Worm (Caenorhabditis elegans) whole organism, late embryonic: ENCODE results near the gene degl-1.
A peak's percentile ranks its signal among the peaks of the same experiment; 100 is the strongest.
"Not testable (repeated sequence)": the region's sequence is repeated elsewhere in the genome, so short reads cannot be mapped to it uniquely, and the experiment has no call there.

Experiments used
- C08G9.2 ChIP-seq: sonication (generic microtip); optimal IDR thresholded peaks from 2 replicates; lab custom pipeline; 2016; ENCODE audit warnings: mild to moderate bottlenecking, missing genetic modification characterization, moderate library complexity, missing compliant biosample characterization
- F13H6.1 ChIP-seq: sonication (generic microtip); optimal IDR thresholded peaks from 2 replicates; lab custom pipeline; 2016; ENCODE audit warnings: missing genetic modification characterization, missing compliant biosample characterization
- K09A11.1 ChIP-seq: sonication (generic microtip); optimal IDR thresholded peaks from 2 replicates; lab custom pipeline; 2017; ENCODE audit warnings: antibody characterized with exemption, mild to moderate bottlenecking, missing genetic modification characterization, missing compliant biosample characterization; ENCODE audit not compliant: insufficient read depth
- Y22D7AL.16 ChIP-seq: sonication (generic microtip); optimal IDR thresholded peaks from 2 replicates; lab custom pipeline; 2016; ENCODE audit warnings: missing genetic modification characterization, missing compliant biosample characterization
- ahr-1 ChIP-seq: sonication (generic microtip); optimal IDR thresholded peaks from 2 replicates; lab custom pipeline; 2016; ENCODE audit warnings: missing genetic modification characterization, missing compliant biosample characterization
- ama-1 ChIP-seq: fragments of 150-350 bp; optimal IDR thresholded peaks from 2 replicates; lab custom pipeline; 2014
- ceh-14 ChIP-seq: sonication (generic microtip); optimal IDR thresholded peaks from 2 replicates; lab custom pipeline; 2016; ENCODE audit warnings: missing genotype, missing genetic modification characterization, missing compliant biosample characterization
- ceh-19 ChIP-seq: fragments of 200-800 bp; sonication (Bioruptor generic); optimal IDR thresholded peaks from 2 replicates; lab custom pipeline; 2018; ENCODE audit warnings: mild to moderate bottlenecking, missing genetic modification characterization, missing compliant biosample characterization
- ceh-2 ChIP-seq: sonication (generic microtip); optimal IDR thresholded peaks from 2 replicates; lab custom pipeline; 2016; ENCODE audit warnings: missing genotype, missing genetic modification characterization, missing compliant biosample characterization
- ceh-31 ChIP-seq: sonication (generic microtip); optimal IDR thresholded peaks from 2 replicates; lab custom pipeline; 2016; ENCODE audit warnings: missing genetic modification characterization, missing compliant biosample characterization
- ceh-34 ChIP-seq: sonication (generic microtip); optimal IDR thresholded peaks from 2 replicates; lab custom pipeline; 2016; ENCODE audit warnings: mild to moderate bottlenecking, missing genetic modification characterization, missing compliant biosample characterization
- ceh-48 ChIP-seq: sonication (generic microtip); optimal IDR thresholded peaks from 2 replicates; lab custom pipeline; 2016; ENCODE audit warnings: missing genetic modification characterization, inconsistent platforms, missing compliant biosample characterization
- ceh-6 ChIP-seq: fragments of 200-800 bp; sonication (Bioruptor generic); optimal IDR thresholded peaks from 2 replicates; lab custom pipeline; 2018; ENCODE audit warnings: mild to moderate bottlenecking, missing genetic modification characterization, missing compliant biosample characterization
- ceh-9 ChIP-seq: sonication (generic microtip); optimal IDR thresholded peaks from 2 replicates; lab custom pipeline; 2016; ENCODE audit warnings: mild to moderate bottlenecking, missing genetic modification characterization, inconsistent platforms, missing compliant biosample characterization
- che-1 ChIP-seq: sonication (generic microtip); optimal IDR thresholded peaks from 2 replicates; lab custom pipeline; 2016; ENCODE audit warnings: mild to moderate bottlenecking, missing genetic modification characterization, missing compliant biosample characterization
- dve-1 ChIP-seq: sonication (generic microtip); optimal IDR thresholded peaks from 2 replicates; lab custom pipeline; 2017; ENCODE audit warnings: antibody characterized with exemption, mild to moderate bottlenecking, missing genetic modification characterization, missing compliant biosample characterization
- elt-2 ChIP-seq: sonication (generic microtip); optimal IDR thresholded peaks from 2 replicates; lab custom pipeline; 2016; ENCODE audit warnings: missing genetic modification reagents, missing genetic modification characterization, missing compliant biosample characterization
- elt-4 ChIP-seq: sonication (generic microtip); optimal IDR thresholded peaks from 2 replicates; lab custom pipeline; 2016; ENCODE audit warnings: missing genetic modification characterization, missing compliant biosample characterization
- gmeb-2 ChIP-seq: sonication (generic microtip); optimal IDR thresholded peaks from 2 replicates; lab custom pipeline; 2016; ENCODE audit warnings: missing genetic modification characterization, inconsistent platforms, missing compliant biosample characterization
- hlh-30 ChIP-seq: sonication (generic microtip); optimal IDR thresholded peaks from 2 replicates; lab custom pipeline; 2017; ENCODE audit warnings: antibody characterized with exemption, missing genetic modification characterization, missing compliant biosample characterization; ENCODE audit not compliant: insufficient read depth
- hlh-6 ChIP-seq: sonication (generic microtip); optimal IDR thresholded peaks from 2 replicates; lab custom pipeline; 2016; ENCODE audit warnings: missing genotype, missing genetic modification characterization, missing compliant biosample characterization
- hlh-8 ChIP-seq: sonication (generic microtip); optimal IDR thresholded peaks from 2 replicates; lab custom pipeline; 2016; ENCODE audit warnings: missing genotype, missing genetic modification characterization, missing compliant biosample characterization
- lin-11 ChIP-seq: fragments of 200-800 bp; sonication (Bioruptor generic); optimal IDR thresholded peaks from 2 replicates; lab custom pipeline; 2018; ENCODE audit warnings: mild to moderate bottlenecking, missing genetic modification characterization, missing compliant biosample characterization
- madf-2 ChIP-seq: sonication (generic microtip); optimal IDR thresholded peaks from 2 replicates; lab custom pipeline; 2017; ENCODE audit warnings: missing genetic modification characterization, missing compliant biosample characterization
- nfya-1 ChIP-seq: sonication (generic microtip); optimal IDR thresholded peaks from 2 replicates; lab custom pipeline; 2017; ENCODE audit warnings: missing genetic modification characterization, mild to moderate bottlenecking, missing compliant biosample characterization, antibody characterized with exemption, moderate library complexity
- nhr-11 ChIP-seq: fragments of 150-350 bp; optimal IDR thresholded peaks from 2 replicates; lab custom pipeline; 2014; ENCODE audit warnings: missing biosample characterization, missing genetic modification characterization
- npax-4 ChIP-seq: sonication (generic microtip); optimal IDR thresholded peaks from 2 replicates; lab custom pipeline; 2016; ENCODE audit warnings: missing genetic modification characterization, missing compliant biosample characterization
- odd-2 ChIP-seq: sonication (generic microtip); optimal IDR thresholded peaks from 2 replicates; lab custom pipeline; 2017; ENCODE audit warnings: antibody characterized with exemption, mild to moderate bottlenecking, missing genetic modification characterization, missing compliant biosample characterization
- pag-3 ChIP-seq: sonication (generic microtip); optimal IDR thresholded peaks from 2 replicates; lab custom pipeline; 2016; ENCODE audit warnings: missing compliant biosample characterization, missing genetic modification characterization, borderline replicate concordance
- pax-1 ChIP-seq: fragments of 150-350 bp; optimal IDR thresholded peaks from 2 replicates; lab custom pipeline; 2014; ENCODE audit warnings: missing biosample characterization, missing genetic modification characterization
- pha-4 ChIP-seq: fragments of 150-350 bp; optimal IDR thresholded peaks from 2 replicates; lab custom pipeline; 2018; ENCODE audit warnings: missing biosample characterization, missing genetic modification reagents, missing genetic modification characterization
- pqm-1 ChIP-seq: sonication (generic microtip); optimal IDR thresholded peaks from 2 replicates; lab custom pipeline; 2016; ENCODE audit warnings: missing genetic modification characterization, missing compliant biosample characterization
- pros-1 ChIP-seq: fragments of 150-350 bp; optimal IDR thresholded peaks from 2 replicates; lab custom pipeline; 2014; ENCODE audit warnings: missing biosample characterization, missing genetic modification reagents, missing genetic modification characterization
- ref-2 ChIP-seq: sonication (generic microtip); optimal IDR thresholded peaks from 2 replicates; lab custom pipeline; 2016; ENCODE audit warnings: missing genetic modification characterization, missing compliant biosample characterization
- sox-2 ChIP-seq: fragments of 200-800 bp; sonication (Bioruptor generic); IDR thresholded peaks from 2 replicates; pipeline ENCODE4 v1.3.6; 2022; ENCODE audit warnings: missing genetic modification reagents, missing genetic modification characterization, missing compliant biosample characterization
- tbx-2 ChIP-seq: sonication (generic microtip); optimal IDR thresholded peaks from 2 replicates; lab custom pipeline; 2016; ENCODE audit warnings: missing genetic modification characterization, missing compliant biosample characterization
- ttx-3 ChIP-seq: sonication (generic microtip); optimal IDR thresholded peaks from 2 replicates; lab custom pipeline; 2016; ENCODE audit warnings: missing genetic modification reagents, missing genetic modification characterization, missing compliant biosample characterization
- unc-42 ChIP-seq: sonication (generic microtip); optimal IDR thresholded peaks from 2 replicates; lab custom pipeline; 2016; ENCODE audit warnings: missing genotype, missing genetic modification characterization, missing compliant biosample characterization
- unc-86 ChIP-seq: sonication (generic microtip); optimal IDR thresholded peaks from 2 replicates; lab custom pipeline; 2016; ENCODE audit warnings: missing genetic modification characterization, missing compliant biosample characterization
- ztf-16 ChIP-seq: sonication (generic microtip); optimal IDR thresholded peaks from 2 replicates; lab custom pipeline; 2017; ENCODE audit warnings: missing genetic modification characterization, missing compliant biosample characterization

degl-1 gene

DNA sequence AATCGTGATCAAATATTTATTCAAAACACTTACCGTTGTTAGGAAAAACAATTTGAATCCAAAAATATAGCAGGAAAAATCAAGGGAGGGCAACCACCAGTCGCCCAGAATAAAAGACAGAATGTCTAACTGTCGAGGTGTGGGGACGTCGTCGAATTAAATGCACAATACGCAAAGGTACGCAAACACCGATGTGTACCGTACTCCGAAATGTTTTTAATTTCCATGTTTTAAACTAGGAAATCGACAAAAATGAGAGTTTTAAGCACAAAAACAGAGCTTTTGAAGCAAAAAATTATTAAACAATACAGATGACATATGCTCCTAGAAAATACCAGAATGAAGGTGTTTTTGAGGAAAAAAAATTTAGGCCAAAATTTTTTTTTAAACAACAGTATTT, 3.2 kb upstream of the degl-1 start, which contains the start of gene Y57G11C.51:
TSS of gene Y57G11C.51 (minus strand) at position 101 of the 400 bp plus-strand sequence.
- TF ChIP-seq K09A11.1 (tag; lab: Kevin White, UChicago); npax-4 (tag; lab: Kevin White, UChicago); pros-1: not testable (repeated sequence)
- TF ChIP-seq, all 69 proteins: peak for 0; not testable (repeated sequence) for 69

DNA sequence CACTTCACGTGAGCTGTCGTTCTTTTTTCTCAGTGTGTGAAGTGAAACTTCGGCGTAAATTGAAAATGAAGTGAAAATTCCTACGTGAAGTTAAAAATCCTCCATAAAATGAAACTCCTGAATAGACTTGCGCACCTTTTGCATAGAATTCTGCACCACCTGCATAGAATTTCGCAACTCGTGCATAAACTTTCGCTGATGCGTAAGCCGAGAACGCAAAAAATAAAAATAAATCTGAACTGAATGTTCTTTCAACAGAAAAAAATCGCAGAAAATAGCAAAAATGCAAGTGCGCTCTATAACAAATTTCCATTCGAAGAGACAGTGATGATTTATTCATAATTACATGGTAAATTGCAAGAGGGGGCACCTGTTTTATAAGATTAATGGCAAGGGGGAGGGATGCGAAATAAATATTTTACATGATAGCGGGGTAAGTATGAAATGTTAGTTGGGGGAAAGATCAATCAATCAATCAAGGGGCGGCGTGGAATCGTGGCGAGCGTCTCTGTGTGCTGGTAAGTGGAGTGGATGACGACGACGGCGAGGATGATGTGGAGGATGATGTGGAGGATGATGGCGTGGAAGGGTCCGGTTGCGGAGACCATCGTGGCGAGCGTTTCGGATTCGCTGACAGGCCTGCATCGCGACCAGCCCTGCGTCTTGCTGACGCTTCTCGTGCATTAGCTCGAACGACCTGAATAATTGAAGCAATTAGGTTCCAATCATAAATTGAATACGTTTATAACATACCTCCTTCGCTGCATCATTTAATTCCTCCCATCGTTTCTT, 2.3 kb upstream of the degl-1 start, which contains the start of gene Y57G11C.36:
TSS of gene Y57G11C.36 (minus strand) at position 502 of the 792 bp plus-strand sequence.
- no peak for TF ChIP-seq pax-1 (tag; lab: Kevin White, UChicago)

ce11 chrIV:14770663-14771062, 562 bp downstream of the degl-1 start:
- TF ChIP-seq pax-1 (tag; lab: Kevin White, UChicago), result no peak
- TF ChIP-seq hlh-8 (tag; lab: Kevin White, UChicago), result no peak
- no peak for TF ChIP-seq ama-1 (lab: Kevin White, UChicago)
- no peak for TF ChIP-seq F13H6.1
- TF ChIP-seq C08G9.2 (tag; lab: Kevin White, UChicago), result no peak
- no peak for TF ChIP-seq unc-86 (tag; lab: Kevin White, UChicago)
- no peak for TF ChIP-seq hlh-30 (tag; lab: Kevin White, UChicago)
- no peak for TF ChIP-seq odd-2 (tag; lab: Kevin White, UChicago)
- TF ChIP-seq elt-2 (tag; lab: Kevin White, UChicago), result no peak
- no peak for TF ChIP-seq pha-4 (tag; lab: Kevin White, UChicago)
- TF ChIP-seq pqm-1 (tag; lab: Kevin White, UChicago), result no peak

ce11 chrIV:14769218-14769835, 1.9 kb downstream of the degl-1 start, which contains the start of gene Y57G11C.43:
Gene Y57G11C.43, plus strand, starts transcription at chrIV:14769441.
- TF ChIP-seq gmeb-2 (tag; lab: Kevin White, UChicago) (no peak), F13H6.1 (no peak), sox-2 (GFP tag; lab: Robert Waterston, UW) (no peak), lin-11 (tag; lab: Kevin White, UChicago) (no peak), elt-4 (tag; lab: Kevin White, UChicago) (no peak), ttx-3 (tag; lab: Kevin White, UChicago) (no peak), ceh-48 (no peak), ceh-6 (GFP tag; lab: Kevin White, UChicago) (no peak), Y22D7AL.16 (no peak), nfya-1 (tag; lab: Kevin White, UChicago) (no peak), madf-2 (tag; lab: Kevin White, UChicago) (no peak), pag-3 (no peak), ceh-19 (GFP tag; lab: Kevin White, UChicago) (no peak), elt-2 (tag; lab: Kevin White, UChicago) (no peak), dve-1 (tag; lab: Kevin White, UChicago) (no peak), che-1 (tag; lab: Kevin White, UChicago) (no peak), unc-86 (tag; lab: Kevin White, UChicago) (no peak), ceh-34 (no peak)

DNA sequence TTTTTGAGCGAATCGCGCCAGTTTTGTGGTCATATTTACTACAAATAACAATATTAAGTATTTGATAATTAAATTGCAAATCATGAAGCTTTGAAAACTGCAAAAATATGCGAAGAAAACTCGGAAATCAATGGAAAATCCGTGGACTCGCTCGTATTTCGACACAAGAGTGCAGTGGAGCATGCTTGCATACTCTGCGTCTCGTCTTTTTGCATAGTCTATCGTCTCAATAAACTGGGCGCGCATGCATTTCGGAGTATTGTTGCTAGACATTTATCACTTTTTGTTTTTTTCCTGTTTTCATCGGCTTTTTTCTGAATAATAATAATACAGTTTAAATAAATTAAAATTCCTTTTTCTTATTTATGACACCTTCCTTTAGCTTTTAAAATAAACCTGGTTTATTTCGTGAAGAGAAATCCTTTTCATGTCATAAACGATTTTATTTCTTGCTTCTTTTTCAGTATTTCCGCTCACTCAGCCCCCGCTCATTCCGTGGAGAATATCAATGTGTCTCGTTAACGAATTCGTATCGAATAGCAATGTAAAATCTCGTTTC, 3.5 kb downstream of the degl-1 start, which contains the start of the genes mrps-7 and Y57G11C.3:
TSS of gene mrps-7 (minus strand) at position 38 of the 559 bp plus-strand sequence.
TSS of gene Y57G11C.3 (plus strand) at position 509 of the 559 bp plus-strand sequence.
- TF ChIP-seq nfya-1 (tag; lab: Kevin White, UChicago) (peak; percentile 80), madf-2 (tag; lab: Kevin White, UChicago) (peak; percentile 15), ztf-16 (peak; percentile 24), ceh-48 (peak; percentile 72), ceh-9 (no peak), ceh-14 (tag; lab: Kevin White, UChicago) (no peak), pag-3 (no peak), ref-2 (tag; lab: Kevin White, UChicago) (no peak), elt-2 (tag; lab: Kevin White, UChicago) (peak; percentile 51), ceh-31 (tag; lab: Kevin White, UChicago) (peak; percentile 57), dve-1 (tag; lab: Kevin White, UChicago) (peak; percentile 79), nhr-11 (tag; lab: Kevin White, UChicago) (no peak), ceh-34 (peak; percentile 30), unc-86 (tag; lab: Kevin White, UChicago) (peak; percentile 6), ceh-2 (tag; lab: Kevin White, UChicago) (no peak), hlh-6 (tag; lab: Kevin White, UChicago) (no peak), hlh-30 (tag; lab: Kevin White, UChicago) (peak; percentile 44), tbx-2 (peak; percentile 55), pros-1 (peak; percentile 19), ahr-1 (tag; lab: Kevin White, UChicago) (no peak), unc-42 (tag; lab: Kevin White, UChicago) (peak; percentile 49)
